Fruit fly (Drosophila melanogaster): ENCODE results near the gene Brd8.

Gene Brd8

DNA sequence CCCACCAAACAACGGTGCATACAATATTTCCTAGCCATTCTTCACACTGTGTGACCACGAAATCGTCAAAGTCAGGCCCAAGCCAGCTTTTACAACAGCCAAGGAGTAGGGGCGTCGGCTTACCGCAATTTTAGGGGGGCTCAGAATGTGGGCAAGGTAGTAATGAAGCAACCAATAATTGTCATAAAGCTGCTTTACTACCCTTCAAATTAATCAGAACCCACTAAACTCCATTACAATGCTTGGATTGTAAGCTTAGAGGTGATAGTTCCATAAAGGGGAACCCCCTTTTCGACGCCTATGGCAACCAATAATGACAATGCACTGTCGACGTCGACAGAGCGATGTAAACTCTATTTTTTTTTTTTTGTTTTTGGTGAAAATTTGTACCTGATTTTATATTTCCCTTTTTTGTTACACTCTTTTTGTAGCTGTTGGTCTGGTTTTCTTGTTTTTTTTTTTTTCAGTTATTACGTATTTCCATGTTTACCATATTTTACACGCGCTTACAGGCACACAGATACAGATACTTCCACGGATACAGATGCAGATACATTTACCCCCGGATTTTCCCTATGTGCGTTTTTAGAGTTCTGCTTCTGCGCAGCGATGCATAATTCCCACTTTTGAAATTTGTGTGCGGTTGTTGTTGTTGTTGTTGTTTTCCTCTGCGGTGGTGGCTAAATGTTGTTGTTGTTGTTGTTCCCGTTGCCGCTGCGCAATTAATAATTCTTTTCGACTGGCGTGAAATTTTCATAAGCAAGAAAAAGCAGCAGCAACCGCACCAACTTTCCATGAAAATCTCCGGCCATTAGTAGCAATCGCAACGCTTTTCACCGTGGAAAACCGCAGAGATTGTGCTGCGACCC is 18.4 kb upstream of the Brd8 start (continued):
- TF ChIP-seq CG12769 (tag; optimal IDR thresholded peaks at IDR 0.05): peak; percentile 71
- TF ChIP-seq CG1233 (GFP tag; optimal IDR thresholded peaks at IDR 0.05): peak; percentile 68
- TF ChIP-seq esg (GFP tag; conservative IDR thresholded peaks at IDR 0.05): peak; percentile 73
- peak; percentile 21 for TF ChIP-seq Fer2 (tag; optimal IDR thresholded peaks at IDR 0.05)
- TF ChIP-seq CG11696 (GFP tag; IDR thresholded peaks at IDR 0.05): peak; percentile 69
- no peak for TF ChIP-seq lbe (GFP tag; optimal IDR thresholded peaks at IDR 0.05)
- TF ChIP-seq Elba2 (GFP tag; optimal IDR thresholded peaks at IDR 0.05): no peak
- peak; percentile 85 for TF ChIP-seq unpg (GFP tag; optimal IDR thresholded peaks at IDR 0.05)
- TF ChIP-seq bsh (GFP tag; optimal IDR thresholded peaks at IDR 0.05): peak; percentile 14 to 90
- TF ChIP-seq ssp (GFP tag; IDR thresholded peaks at IDR 0.05): peak; percentile 69
- TF ChIP-seq ash1 (GFP tag; optimal IDR thresholded peaks at IDR 0.05): no peak
- no peak for TF ChIP-seq bowl (GFP tag; IDR thresholded peaks at IDR 0.05)
- peak; percentile 86 for TF ChIP-seq CG13424 (tag; optimal IDR thresholded peaks at IDR 0.05)
- TF ChIP-seq jumu (GFP tag; optimal IDR thresholded peaks at IDR 0.05): peak; percentile 74
- peak; percentile 71 for TF ChIP-seq CG32772 (GFP tag; IDR thresholded peaks at IDR 0.05)
- peak; percentile 90 for TF ChIP-seq Sox102F (GFP tag; optimal IDR thresholded peaks at IDR 0.05)
- no peak for TF ChIP-seq hkb (optimal IDR thresholded peaks at IDR 0.05)
- peak; percentile 78 for TF ChIP-seq hkb (GFP tag; IDR thresholded peaks at IDR 0.05)
- no peak for TF ChIP-seq CG8478 (optimal IDR thresholded peaks at IDR 0.05)
- TF ChIP-seq CG17385 (GFP tag; optimal IDR thresholded peaks at IDR 0.05): peak; percentile 66
- TF ChIP-seq phol (tag; optimal IDR thresholded peaks at IDR 0.05): peak; percentile 87
- peak; percentile 55 for TF ChIP-seq Bdp1 (GFP tag; optimal IDR thresholded peaks at IDR 0.05)
- TF ChIP-seq CG5953 (GFP tag; IDR thresholded peaks at IDR 0.05): peak; percentile 52; the same call in 1 of the 2 replicates
- TF ChIP-seq CG7928 (GFP tag; optimal IDR thresholded peaks at IDR 0.05): no peak
- no peak for TF ChIP-seq CG34376 (GFP tag; optimal IDR thresholded peaks at IDR 0.05)
- TF ChIP-seq CG7745 (tag; optimal IDR thresholded peaks at IDR 0.05): no peak
- TF ChIP-seq hbn (GFP tag; IDR thresholded peaks at IDR 0.05; ENCODE audit: partially characterized antibody): no peak
- peak; percentile 66 for TF ChIP-seq CG2202 (tag; optimal IDR thresholded peaks at IDR 0.05)
- peak; percentile 43 for TF ChIP-seq da (GFP tag; optimal IDR thresholded peaks at IDR 0.05)
- TF ChIP-seq Nf-YA (GFP tag; IDR thresholded peaks at IDR 0.05): peak; percentile 71
- peak; percentile 29 to 83 for TF ChIP-seq Hr51 (GFP tag; optimal IDR thresholded peaks at IDR 0.05)
- peak; percentile 65; the same call in 2 of the 3 replicates for TF ChIP-seq CG11695 (GFP tag; IDR thresholded peaks at IDR 0.05)
- no peak for TF ChIP-seq Hand (GFP tag; optimal IDR thresholded peaks at IDR 0.05)
- no peak for TF ChIP-seq br (optimal IDR thresholded peaks at IDR 0.05)
- no peak for TF ChIP-seq YL-1 (GFP tag; optimal IDR thresholded peaks at IDR 0.05)
- TF ChIP-seq CG11456 (GFP tag; IDR thresholded peaks at IDR 0.05): 0 out of 3 replicates have a peak, but pooled peaks have one; percentile 61
- no peak for TF ChIP-seq MTF-1 (GFP tag; optimal IDR thresholded peaks at IDR 0.05; ENCODE audit: borderline replicate concordance)
- peak; percentile 88 for TF ChIP-seq fd96Cb (tag; optimal IDR thresholded peaks at IDR 0.05)
- TF ChIP-seq B-H1 (GFP tag; IDR thresholded peaks at IDR 0.05): peak; percentile 66
- peak; percentile 72 for TF ChIP-seq Spps (tag; optimal IDR thresholded peaks at IDR 0.05)
- TF ChIP-seq CG15269 (tag; optimal IDR thresholded peaks at IDR 0.05): peak; percentile 80
- TF ChIP-seq CG13296 (GFP tag; optimal IDR thresholded peaks at IDR 0.05): peak; percentile 50
- peak; percentile 42 for TF ChIP-seq Meics (GFP tag; optimal IDR thresholded peaks at IDR 0.05)
- peak; percentile 57; the same call in 1 of the 2 replicates for TF ChIP-seq CG1024 (GFP tag; IDR thresholded peaks at IDR 0.05)
- TF ChIP-seq slbo (GFP tag; IDR thresholded peaks at IDR 0.05): peak; percentile 51
- TF ChIP-seq CG3995 (GFP tag; optimal IDR thresholded peaks at IDR 0.05): no peak
- TF ChIP-seq Usf (GFP tag; optimal IDR thresholded peaks at IDR 0.05): peak; percentile 39
- peak; percentile 19 for TF ChIP-seq CG13624 (GFP tag; optimal IDR thresholded peaks at IDR 0.05)
- TF ChIP-seq Chrac-16 (GFP tag; optimal IDR thresholded peaks at IDR 0.05): peak; percentile 59
